Worm (Caenorhabditis elegans): ENCODE measurements around the gene C06C3.10.

The C06C3.10 gene

ce11 chrII:9377158-9377557, at the start of gene C06C3.10:
Gene C06C3.10 (minus strand): TSS chrII:9377258.
- TF ChIP-seq ets-4 (tag; optimal IDR thresholded peaks at IDR 0.05), result no peak

- TF ChIP-seq ceh-34 (tag; optimal IDR thresholded peaks at IDR 0.05) (no peak), ceh-48 (tag; optimal IDR thresholded peaks at IDR 0.05) (no peak), hlh-8 (tag; optimal IDR thresholded peaks at IDR 0.05) (no peak)
Observed at ce11 chrII:9426076-9426475, 49.0 kb upstream of the C06C3.10 start, which contains the start of gene M176.10. Gene M176.10 (minus strand): TSS chrII:9426176.

DNA sequence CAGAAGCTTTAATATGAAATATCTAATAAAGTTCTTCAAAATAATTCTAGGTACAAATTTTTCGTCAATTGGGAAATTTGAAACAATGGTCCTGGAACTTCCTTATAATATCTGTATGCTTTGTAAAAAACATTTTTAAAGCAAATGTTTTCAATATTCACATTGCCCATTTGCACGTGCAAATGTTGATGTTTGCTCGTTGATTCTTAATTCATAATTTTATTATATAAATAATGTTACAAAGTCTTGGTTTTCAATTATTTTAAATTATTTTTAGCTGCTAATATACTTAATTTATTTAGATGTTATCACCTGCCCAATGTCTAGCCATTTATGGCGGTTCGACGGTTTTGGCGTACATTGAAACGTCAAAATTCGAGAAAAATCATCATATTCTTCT, 44.9 kb upstream of the C06C3.10 start, which contains the start of gene M176.11:
M176.11 (plus strand) TSS at position 301 of the 400 bp plus-strand sequence.
- TF ChIP-seq syd-9 (tag; optimal IDR thresholded peaks at IDR 0.05) (no peak), mec-3 (tag; optimal IDR thresholded peaks at IDR 0.05; ENCODE audit: borderline replicate concordance) (no peak), che-1 (tag; optimal IDR thresholded peaks at IDR 0.05) (no peak), ama-1 (optimal IDR thresholded peaks at IDR 0.05) (no peak), lin-11 (tag; optimal IDR thresholded peaks at IDR 0.05) (no peak), C38D4.7 (GFP tag; optimal IDR thresholded peaks at IDR 0.05) (no peak)

DNA sequence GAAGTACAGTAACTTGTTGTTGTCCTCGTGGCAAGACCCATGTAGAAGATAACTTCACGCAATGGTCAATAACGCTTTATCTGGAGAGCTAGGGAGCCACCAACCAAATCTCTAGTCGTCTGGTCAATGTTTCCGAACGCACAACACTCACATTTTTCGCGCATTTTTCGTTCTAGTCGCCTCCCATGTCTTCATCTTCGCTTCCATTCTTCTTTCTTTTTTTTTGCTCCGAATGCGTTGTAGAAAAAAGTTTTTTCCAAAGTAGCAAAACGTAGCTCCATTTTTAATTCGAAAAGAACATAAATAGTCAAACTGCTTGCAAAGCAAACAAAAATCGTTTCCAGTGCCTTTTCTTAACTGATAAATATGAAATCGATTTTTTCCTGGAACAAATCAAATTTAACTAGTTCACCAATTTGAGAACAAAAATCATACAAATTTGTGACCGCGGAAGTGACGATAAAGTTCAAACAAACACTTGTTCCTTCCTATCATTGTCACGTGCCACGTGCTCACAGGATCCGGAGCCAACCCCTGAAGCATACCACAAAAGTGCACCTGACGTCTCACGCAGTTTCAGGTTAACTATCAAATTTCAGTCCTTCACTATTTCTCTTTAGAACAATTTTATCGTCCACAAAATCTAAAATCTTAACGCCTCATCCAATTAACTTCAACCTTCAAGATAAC, 41.9 kb upstream of the C06C3.10 start:
- TF ChIP-seq unc-42 (tag; optimal IDR thresholded peaks at IDR 0.05), result no peak
- no peak for TF ChIP-seq syd-9 (tag; optimal IDR thresholded peaks at IDR 0.05)
- no peak for TF ChIP-seq ceh-45 (GFP tag; IDR thresholded peaks at IDR 0.05)
- no peak for TF ChIP-seq pax-1 (tag; optimal IDR thresholded peaks at IDR 0.05)
- no peak for TF ChIP-seq ceh-22 (tag; optimal IDR thresholded peaks at IDR 0.05)
- no peak for TF ChIP-seq Y22D7AL.16 (tag; optimal IDR thresholded peaks at IDR 0.05)
- TF ChIP-seq pros-1 (tag; optimal IDR thresholded peaks at IDR 0.05), result no peak
- TF ChIP-seq ttx-3 (tag; optimal IDR thresholded peaks at IDR 0.05), result no peak
- TF ChIP-seq ref-2 (tag; optimal IDR thresholded peaks at IDR 0.05), result no peak
- TF ChIP-seq ztf-16 (tag; optimal IDR thresholded peaks at IDR 0.05), result no peak
- TF ChIP-seq ama-1 (optimal IDR thresholded peaks at IDR 0.05), result no peak
- no peak for TF ChIP-seq rnt-1 (tag; optimal IDR thresholded peaks at IDR 0.05)

DNA sequence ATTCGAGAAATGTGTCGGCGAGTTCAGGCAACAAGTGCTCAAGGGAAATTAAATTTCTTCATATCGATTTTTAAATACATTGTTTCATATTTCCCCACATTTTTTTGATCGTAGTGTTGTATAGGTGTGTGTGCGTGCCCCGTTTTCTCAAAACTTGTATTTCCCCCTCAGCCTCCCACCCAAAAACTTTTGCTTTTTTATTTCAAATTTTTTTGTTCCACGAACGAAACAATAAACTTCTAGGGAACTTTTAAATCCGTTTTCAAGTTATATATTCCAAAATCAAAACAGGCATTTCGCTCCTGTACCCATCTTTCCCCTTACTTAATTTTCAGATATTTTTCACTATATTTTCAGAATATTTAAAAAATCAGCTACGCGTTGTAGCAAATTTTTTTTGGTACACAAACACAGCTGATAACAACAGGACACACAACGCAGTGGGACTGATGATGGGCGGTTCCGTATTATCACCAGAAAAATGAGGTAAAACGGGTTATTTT, 41.1 kb upstream of the C06C3.10 start, which contains the start of the genes M176.4 and M176.16:
M176.4 (plus strand) TSS at position 301 of the 503 bp plus-strand sequence.
M176.16 (plus strand) TSS at position 453 of the 503 bp plus-strand sequence.
- TF ChIP-seq elt-2 (tag; optimal IDR thresholded peaks at IDR 0.05), result peak; percentile 22
- no peak for TF ChIP-seq tbx-7 (tag; optimal IDR thresholded peaks at IDR 0.05)

DNA sequence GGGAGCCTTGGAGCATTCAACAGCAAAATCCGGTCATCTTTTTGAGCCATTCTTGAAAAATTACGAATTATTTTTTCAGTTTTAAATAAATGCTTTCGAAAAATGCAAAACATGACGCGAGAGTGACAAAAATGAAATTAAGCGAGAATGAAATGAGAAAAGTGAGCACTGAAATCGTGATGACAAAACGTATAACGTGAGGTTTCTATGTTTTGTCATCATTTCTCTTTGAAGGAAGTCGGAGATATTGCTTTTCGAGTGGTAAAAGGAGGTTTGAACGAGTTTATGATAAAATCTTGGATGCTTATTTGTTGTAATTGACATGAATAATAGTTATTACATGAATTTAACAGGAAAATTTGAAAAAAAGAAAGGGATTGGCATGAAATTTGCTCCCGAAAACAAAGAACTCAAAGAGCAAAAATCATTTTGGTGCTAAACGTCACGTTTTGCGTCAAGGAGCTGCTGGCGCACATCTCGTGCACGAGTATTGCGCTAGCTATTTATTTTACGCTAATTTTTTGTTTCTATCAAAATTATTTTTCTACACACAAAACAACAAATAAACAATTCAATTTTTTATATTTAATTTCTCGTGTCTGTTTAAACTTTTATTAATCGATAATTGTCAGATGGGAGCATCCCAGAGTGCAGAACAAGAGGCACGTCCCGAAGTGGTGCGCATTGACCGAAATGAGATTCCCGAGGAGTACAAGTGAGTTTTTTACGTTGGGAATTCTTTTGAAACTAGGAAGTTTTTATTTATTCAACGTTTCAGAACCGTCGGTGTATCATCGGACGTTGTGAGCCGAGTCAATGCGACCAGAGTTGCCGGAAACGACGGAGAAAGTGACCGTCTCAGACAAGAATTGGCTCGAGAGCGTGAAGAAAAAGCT, 39.6 kb upstream of the C06C3.10 start, which contains the start of the genes gss-1 and chch-3:
gss-1 (minus strand) TSS at position 51 of the 896 bp plus-strand sequence.
chch-3 (plus strand) TSS at position 633 of the 896 bp plus-strand sequence.
- TF ChIP-seq zip-5 (tag; optimal IDR thresholded peaks at IDR 0.05) (no peak), ceh-2 (tag; optimal IDR thresholded peaks at IDR 0.05) (peak; percentile 16), unc-42 (tag; optimal IDR thresholded peaks at IDR 0.05) (peak; percentile 36), ceh-31 (tag; optimal IDR thresholded peaks at IDR 0.05) (peak; percentile 12), lim-6 (tag; optimal IDR thresholded peaks at IDR 0.05) (no peak), tbx-2 (tag; optimal IDR thresholded peaks at IDR 0.05) (peak; percentile 3), nfya-1 (tag; optimal IDR thresholded peaks at IDR 0.05) (peak; percentile 45), unc-3 (GFP tag; conservative IDR thresholded peaks at IDR 0.05) (0 out of 2 replicates have a peak, but pooled peaks have one; percentile 14), unc-3 (tag; optimal IDR thresholded peaks at IDR 0.05) (no peak), elt-2 (tag; optimal IDR thresholded peaks at IDR 0.05) (peak; percentile 25), sdc-2 (tag; optimal IDR thresholded peaks at IDR 0.05) (no peak), npax-4 (tag; optimal IDR thresholded peaks at IDR 0.05) (no peak), pha-2 (tag; optimal IDR thresholded peaks at IDR 0.05) (no peak), che-1 (tag; optimal IDR thresholded peaks at IDR 0.05) (no peak), ceh-14 (tag; optimal IDR thresholded peaks at IDR 0.05) (peak; percentile 33)

Measured in whole organism, late embryonic.